Worm (Caenorhabditis elegans) whole organism, L3 larva: ENCODE measurements around the gene F26F12.3.

ENCODE experiments used
- R02D3.7 ChIP-seq: fragments of 150-350 bp; optimal IDR thresholded peaks from 2 replicates; lab custom pipeline; 2014; ENCODE audit warnings: missing biosample characterization, missing genetic modification characterization
- ZK546.5 ChIP-seq: sonication (generic microtip); optimal IDR thresholded peaks from 2 replicates; lab custom pipeline; 2017; ENCODE audit warnings: missing biosample characterization, missing genetic modification characterization
- aly-2 ChIP-seq: fragments of 150-350 bp; optimal IDR thresholded peaks from 2 replicates; lab custom pipeline; 2014; ENCODE audit warnings: missing biosample characterization, missing genetic modification characterization
- ama-1 ChIP-seq: fragments of 150-350 bp; optimal IDR thresholded peaks from 2 replicates; lab custom pipeline; 2018
- ceh-16 ChIP-seq: sonication (generic microtip); optimal IDR thresholded peaks from 2 replicates; lab custom pipeline; 2017; ENCODE audit warnings: missing biosample characterization, missing genetic modification characterization
- ceh-28 ChIP-seq: fragments of 150-350 bp; optimal IDR thresholded peaks from 2 replicates; lab custom pipeline; 2014; ENCODE audit warnings: missing biosample characterization, missing genetic modification reagents, missing genetic modification characterization
- ceh-82 ChIP-seq: fragments of 150-350 bp; optimal IDR thresholded peaks from 2 replicates; lab custom pipeline; 2014; ENCODE audit warnings: missing biosample characterization, missing genetic modification characterization
- daf-12 ChIP-seq: fragments of 150-350 bp; optimal IDR thresholded peaks from 2 replicates; lab custom pipeline; 2014; ENCODE audit warnings: missing biosample characterization, missing genetic modification reagents, missing genetic modification characterization
- egl-27 ChIP-seq: sonication (generic microtip); optimal IDR thresholded peaks from 4 replicates; lab custom pipeline; 2017; ENCODE audit warnings: missing biosample characterization, missing genetic modification reagents, missing genetic modification characterization
- egl-5 ChIP-seq: fragments of 150-350 bp; optimal IDR thresholded peaks from 2 replicates; lab custom pipeline; 2017; ENCODE audit warnings: missing biosample characterization, missing genetic modification reagents, missing genetic modification characterization, inconsistent platforms
- elt-1 ChIP-seq: fragments of 150-350 bp; optimal IDR thresholded peaks from 2 replicates; lab custom pipeline; 2014; ENCODE audit warnings: missing biosample characterization, missing genetic modification characterization
- elt-2 ChIP-seq: sonication (generic microtip); optimal IDR thresholded peaks from 2 replicates; lab custom pipeline; 2016; ENCODE audit warnings: missing genetic modification reagents, mild to moderate bottlenecking, missing genetic modification characterization, missing compliant biosample characterization
- elt-3 ChIP-seq, 3 experiments: fragments of 150-350 bp in 1 of 3; sonication (generic microtip) in 2 of 3; optimal IDR thresholded peaks; 2 replicates in 2 of 3; 4 replicates in 1 of 3; lab custom pipeline; 2014 to 2017; ENCODE audit warnings: missing biosample characterization in 3 of 3, missing genetic modification characterization in 3 of 3
- eor-1 ChIP-seq, 2 experiments: fragments of 150-350 bp; optimal IDR thresholded peaks; 2 replicates each; lab custom pipeline; 2014 to 2018; ENCODE audit warnings: missing biosample characterization in 2 of 2, missing genetic modification characterization in 2 of 2
- fkh-10 ChIP-seq: sonication (generic microtip); optimal IDR thresholded peaks from 2 replicates; lab custom pipeline; 2017; ENCODE audit warnings: missing biosample characterization, missing genetic modification reagents, missing genetic modification characterization
- fkh-2 ChIP-seq: fragments of 150-350 bp; optimal IDR thresholded peaks from 2 replicates; lab custom pipeline; 2014; ENCODE audit warnings: missing biosample characterization, missing genetic modification reagents, missing genetic modification characterization
- fos-1 ChIP-seq: fragments of 150-350 bp; optimal IDR thresholded peaks from 2 replicates; lab custom pipeline; 2014; ENCODE audit warnings: missing biosample characterization, missing genetic modification characterization
- hmg-11 ChIP-seq: sonication (generic microtip); optimal IDR thresholded peaks from 2 replicates; lab custom pipeline; 2016; ENCODE audit warnings: missing genetic modification characterization, missing compliant biosample characterization
- jun-1 ChIP-seq: fragments of 150-350 bp; optimal IDR thresholded peaks from 2 replicates; lab custom pipeline; 2014; ENCODE audit warnings: missing biosample characterization, missing genetic modification reagents, missing genetic modification characterization
- lin-15B ChIP-seq: fragments of 150-350 bp; optimal IDR thresholded peaks from 2 replicates; lab custom pipeline; 2014; ENCODE audit warnings: missing biosample characterization, missing genetic modification characterization
- lsy-12 ChIP-seq: sonication (generic microtip); optimal IDR thresholded peaks from 2 replicates; lab custom pipeline; 2016; ENCODE audit warnings: mild to moderate bottlenecking, missing genetic modification characterization, missing compliant biosample characterization
- mdl-1 ChIP-seq: fragments of 150-350 bp; optimal IDR thresholded peaks from 2 replicates; lab custom pipeline; 2014; ENCODE audit warnings: missing biosample characterization, missing genetic modification characterization
- mml-1 ChIP-seq: fragments of 150-350 bp; sonication (generic microtip); optimal IDR thresholded peaks from 3 replicates; lab custom pipeline; 2014; ENCODE audit warnings: missing biosample characterization, missing genetic modification characterization
- nfya-1 ChIP-seq: sonication (generic microtip); optimal IDR thresholded peaks from 2 replicates; lab custom pipeline; 2017; ENCODE audit warnings: missing genetic modification characterization, mild to moderate bottlenecking, missing compliant biosample characterization, antibody characterized with exemption, moderate library complexity; ENCODE audit not compliant: insufficient read depth
- nhr-11 ChIP-seq: fragments of 150-350 bp; optimal IDR thresholded peaks from 2 replicates; lab custom pipeline; 2014; ENCODE audit warnings: missing biosample characterization, missing genetic modification characterization
- nhr-12 ChIP-seq: fragments of 150-350 bp; optimal IDR thresholded peaks from 2 replicates; lab custom pipeline; 2014; ENCODE audit warnings: missing biosample characterization, missing genetic modification characterization
- nhr-23 ChIP-seq: fragments of 150-350 bp; optimal IDR thresholded peaks from 2 replicates; lab custom pipeline; 2014; ENCODE audit warnings: missing biosample characterization, missing genetic modification reagents, missing genetic modification characterization
- nhr-237 ChIP-seq: fragments of 150-350 bp; optimal IDR thresholded peaks from 2 replicates; lab custom pipeline; 2014; ENCODE audit warnings: missing biosample characterization, missing genetic modification characterization
- nhr-28 ChIP-seq: fragments of 150-350 bp; optimal IDR thresholded peaks from 2 replicates; lab custom pipeline; 2014; ENCODE audit warnings: missing biosample characterization, missing genetic modification characterization
- nhr-43 ChIP-seq: sonication (generic microtip); optimal IDR thresholded peaks from 2 replicates; lab custom pipeline; 2016; ENCODE audit warnings: mild to moderate bottlenecking, missing genetic modification characterization, missing compliant biosample characterization; ENCODE audit not compliant: poor library complexity, severe bottlenecking
- nhr-76 ChIP-seq: fragments of 150-350 bp; sonication (generic microtip); optimal IDR thresholded peaks from 5 replicates; lab custom pipeline; 2014; ENCODE audit warnings: missing biosample characterization, missing genetic modification characterization
- nhr-77 ChIP-seq: fragments of 150-350 bp; optimal IDR thresholded peaks from 2 replicates; lab custom pipeline; 2014; ENCODE audit warnings: missing biosample characterization, missing genetic modification characterization
- pha-4 ChIP-seq: fragments of 150-350 bp; optimal IDR thresholded peaks from 2 replicates; lab custom pipeline; 2014; ENCODE audit warnings: missing biosample characterization, missing genetic modification reagents, missing genetic modification characterization
- pqm-1 ChIP-seq: fragments of 150-350 bp; optimal IDR thresholded peaks from 2 replicates; lab custom pipeline; 2017; ENCODE audit warnings: missing biosample characterization, missing genetic modification characterization, inconsistent platforms
- sea-2 ChIP-seq: fragments of 150-350 bp; sonication (generic microtip); optimal IDR thresholded peaks from 4 replicates; lab custom pipeline; 2014; ENCODE audit warnings: missing biosample characterization, missing genetic modification reagents, missing genetic modification characterization
- skn-1 ChIP-seq: fragments of 150-350 bp; optimal IDR thresholded peaks from 2 replicates; lab custom pipeline; 2014; ENCODE audit warnings: missing biosample characterization, missing genetic modification characterization
- snpc-4 ChIP-seq: fragments of 150-350 bp; optimal IDR thresholded peaks from 2 replicates; lab custom pipeline; 2014; ENCODE audit warnings: missing biosample characterization, missing genetic modification characterization
- unc-39 ChIP-seq: sonication (generic microtip); optimal IDR thresholded peaks from 4 replicates; lab custom pipeline; 2017; ENCODE audit warnings: missing biosample characterization, missing genetic modification characterization
- unc-62 ChIP-seq: fragments of 150-350 bp; sonication (generic microtip); optimal IDR thresholded peaks from 4 replicates; lab custom pipeline; 2014; ENCODE audit warnings: missing biosample characterization, missing genetic modification reagents, missing genetic modification characterization
- ztf-11 ChIP-seq: fragments of 150-350 bp; optimal IDR thresholded peaks from 2 replicates; lab custom pipeline; 2014; ENCODE audit warnings: missing biosample characterization, missing genetic modification characterization
- ztf-4 ChIP-seq: fragments of 150-350 bp; optimal IDR thresholded peaks from 2 replicates; lab custom pipeline; 2014; ENCODE audit warnings: missing biosample characterization, missing genetic modification characterization

F26F12.3 gene

ce11 chrV:5843415-5844337 lies 1.8 kb downstream of the F26F12.3 start:
- TF ChIP-seq ztf-11 (tag; lab: Kevin White, UChicago) (no peak), lsy-12 (tag; lab: Kevin White, UChicago) (no peak), nhr-76 (tag; lab: Kevin White, UChicago) (no peak), lin-15B (no peak), mml-1 (tag; lab: Kevin White, UChicago) (no peak), aly-2 (tag; lab: Kevin White, UChicago) (no peak), fkh-10 (GFP tag; lab: Kevin White, UChicago) (no peak), fkh-2 (tag; lab: Kevin White, UChicago) (no peak), ceh-28 (tag; lab: Kevin White, UChicago) (no peak), ceh-82 (tag; lab: Kevin White, UChicago) (no peak), jun-1 (tag; lab: Kevin White, UChicago) (peak; percentile 77), nhr-77 (tag; lab: Kevin White, UChicago) (no peak), mdl-1 (tag; lab: Kevin White, UChicago) (no peak), nhr-11 (tag; lab: Kevin White, UChicago) (peak; percentile 45), nhr-43 (tag; lab: Kevin White, UChicago) (no peak), unc-39 (tag; lab: Kevin White, UChicago) (no peak), nhr-237 (tag; lab: Kevin White, UChicago) (no peak), unc-62 (GFP tag; lab: Kevin White, UChicago) (no peak), nfya-1 (tag; lab: Kevin White, UChicago) (peak; percentile 33), ztf-4 (tag; lab: Kevin White, UChicago) (no peak), nhr-23 (peak; percentile 27), ama-1 (peak; percentile 62), pha-4 (tag; lab: Kevin White, UChicago) (peak; percentile 28), egl-5 (tag; lab: Kevin White, UChicago) (peak; percentile 82), hmg-11 (tag; lab: Kevin White, UChicago) (no peak), fos-1 (no peak), elt-2 (tag; lab: Kevin White, UChicago) (peak; percentile 87), elt-1 (no peak), egl-27 (tag; lab: Kevin White, UChicago) (no peak), pqm-1 (peak; percentile 91), skn-1 (tag; lab: Kevin White, UChicago) (peak; percentile 39), ceh-16 (tag; lab: Kevin White, UChicago) (no peak), R02D3.7 (no peak), nhr-28 (tag; lab: Kevin White, UChicago) (no peak), nhr-12 (tag; lab: Kevin White, UChicago) (no peak), sea-2 (no peak), snpc-4 (tag; lab: Kevin White, UChicago) (no peak), eor-1 (tag; optimal IDR thresholded peaks at IDR 0.05; lab: Kevin White, UChicago) (no peak), elt-3 (tag; optimal IDR thresholded peaks at IDR 0.05; lab: Kevin White, UChicago) (no peak)

DNA sequence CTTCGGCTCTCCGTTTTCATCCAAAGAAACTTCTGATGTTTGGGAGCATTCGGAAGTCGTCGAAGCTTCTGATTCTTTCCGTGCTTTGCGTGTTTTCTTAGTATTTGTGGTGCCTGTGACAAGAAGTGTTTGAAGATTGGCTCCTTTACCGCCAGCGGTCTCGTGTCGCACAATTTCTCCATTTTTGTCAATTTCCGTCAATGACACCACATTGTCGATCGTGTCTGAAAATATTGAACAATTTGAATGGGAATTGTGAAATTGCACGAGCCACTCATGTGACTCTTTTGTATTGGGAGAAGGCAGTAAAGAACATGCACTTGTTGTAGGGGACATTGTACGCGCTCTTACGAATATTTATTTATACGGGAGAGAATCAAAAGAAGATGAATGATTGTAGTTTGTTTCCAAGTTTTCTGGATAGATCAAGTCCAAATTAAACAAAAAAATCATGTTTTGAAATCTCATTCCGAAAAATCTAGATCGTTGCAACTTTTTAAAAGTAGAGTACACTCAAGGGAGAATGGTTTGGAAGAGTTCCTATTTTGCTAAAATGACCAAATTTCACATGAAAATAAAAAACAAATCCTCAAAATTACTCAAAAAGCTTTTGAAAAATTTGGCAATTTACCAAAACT lies 2.9 kb downstream of the F26F12.3 start:
- TF ChIP-seq nhr-12 (tag; lab: Kevin White, UChicago) (no peak), pha-4 (tag; lab: Kevin White, UChicago) (peak; percentile 48), elt-2 (tag; lab: Kevin White, UChicago) (peak; percentile 51), daf-12 (tag; lab: Kevin White, UChicago) (no peak), pqm-1 (peak; percentile 70), fos-1 (no peak), ZK546.5 (tag; lab: Kevin White, UChicago) (no peak), nhr-76 (tag; lab: Kevin White, UChicago) (no peak), ama-1 (peak; percentile 74)
